Worm (Caenorhabditis elegans): ENCODE data around the gene C43F9.4.

DNA sequence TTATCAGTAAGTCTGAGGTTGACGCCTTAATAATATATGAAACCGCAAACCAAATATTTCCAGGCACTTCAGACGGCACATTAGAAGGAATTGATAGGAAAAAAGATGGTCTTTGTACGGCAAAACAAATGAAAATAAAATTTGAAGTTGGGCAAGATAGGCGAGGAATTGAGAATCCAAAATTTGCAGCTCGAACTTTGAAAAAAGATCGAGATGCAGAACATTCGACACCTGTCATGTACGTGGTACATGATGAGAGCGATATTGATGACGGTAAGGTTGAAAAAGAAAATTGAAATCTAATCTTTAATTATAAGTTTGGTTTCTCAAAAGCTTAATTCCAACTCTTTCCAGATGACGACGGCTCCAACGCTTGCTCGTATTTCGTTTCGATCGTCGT is 11.4 kb downstream of the C43F9.4 start:
- TF ChIP-seq W03F9.2 (tag; optimal IDR thresholded peaks at IDR 0.05), result no peak
- TF ChIP-seq him-1 (tag; optimal IDR thresholded peaks at IDR 0.05), result no peak
- no peak for TF ChIP-seq dao-5 (tag; optimal IDR thresholded peaks at IDR 0.05)
